Fruit fly (Drosophila melanogaster) whole organism, adult: ENCODE measurements around the gene PGRP-LF.

Source experiments
- CG5204 ChIP-seq: fragments of 200-800 bp; sonication (Bioruptor generic); optimal IDR thresholded peaks from 2 replicates; lab custom pipeline; 2016; ENCODE audit warnings: missing biosample characterization, missing genetic modification characterization
- CG7045 ChIP-seq: fragments of 200-800 bp; sonication (Bioruptor generic); optimal IDR thresholded peaks from 2 replicates; lab custom pipeline; 2017; ENCODE audit warnings: missing biosample characterization, mild to moderate bottlenecking, missing genetic modification characterization
- bab1 ChIP-seq: fragments of 200-800 bp; sonication (Bioruptor generic); optimal IDR thresholded peaks from 3 replicates; lab custom pipeline; 2019; ENCODE audit warnings: missing biosample characterization, mild to moderate bottlenecking, missing genetic modification characterization, moderate library complexity

DNA sequence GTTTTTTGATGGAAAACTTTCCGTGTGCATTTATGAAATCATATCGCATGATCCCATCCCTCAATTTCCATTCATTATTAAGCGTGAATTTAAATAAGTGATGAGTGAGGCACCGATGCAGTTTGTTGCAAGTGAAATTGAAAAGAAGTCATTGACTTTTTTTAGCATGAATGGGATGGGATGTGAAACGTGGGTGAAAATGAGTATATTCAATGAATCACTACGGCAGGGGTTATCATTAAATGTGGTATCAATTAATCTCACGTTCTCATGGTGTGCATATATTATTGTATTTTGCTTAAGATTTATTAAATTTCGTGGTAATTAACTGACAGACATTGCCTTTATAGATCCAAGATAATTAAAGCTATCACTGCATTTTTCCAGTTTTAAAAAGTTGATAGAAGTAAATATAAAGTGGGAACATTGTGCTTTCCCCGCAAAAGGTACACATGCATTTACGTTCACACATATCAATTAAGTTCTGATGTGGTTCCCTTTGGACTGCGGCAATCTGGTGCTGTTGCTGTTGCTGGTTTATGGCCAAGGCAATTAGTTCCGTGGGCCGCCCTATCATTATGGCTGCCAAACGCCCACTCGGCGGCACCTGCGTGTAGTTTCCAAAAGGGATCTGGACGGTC, 42.1 kb downstream of the PGRP-LF start:
- TF ChIP-seq bab1 (GFP tag; lab: Kevin White, UChicago) (no peak), CG7045 (GFP tag; lab: Kevin White, UChicago) (peak; percentile 33), CG5204 (no peak)
